Fruit fly (Drosophila melanogaster) whole organism, embryonic: Measurements from ENCODE around the gene CG43897.
A peak's percentile ranks its signal among the peaks of the same experiment; 100 is the strongest.

Experiments
- Awh ChIP-seq: fragments of 200-800 bp; sonication (Bioruptor generic); IDR thresholded peaks from 2 replicates; pipeline ENCODE4, ENCODE4 v1.3.6; 2022; ENCODE audit warnings: missing biosample characterization, missing genetic modification characterization
- Bdp1 ChIP-seq: fragments of 200-800 bp; sonication (Bioruptor generic); optimal IDR thresholded peaks from 3 replicates; lab custom pipeline; 2016; ENCODE audit warnings: missing biosample characterization, missing genetic modification characterization
- CG10321 ChIP-seq: fragments of 200-800 bp; sonication (Bioruptor generic); IDR thresholded peaks from 2 replicates; pipeline ENCODE4 v1.3.6; 2022; ENCODE audit warnings: missing biosample characterization, missing genetic modification characterization
- CG10654 ChIP-seq: fragments of 200-800 bp; sonication (Bioruptor generic); optimal IDR thresholded peaks from 2 replicates; lab custom pipeline; 2016; ENCODE audit warnings: missing biosample characterization, missing genetic modification characterization
- CG12942 ChIP-seq: fragments of 200-800 bp; sonication (Bioruptor generic); optimal IDR thresholded peaks from 3 replicates; lab custom pipeline; 2016; ENCODE audit warnings: missing biosample characterization, missing genetic modification characterization
- CG13296 ChIP-seq: fragments of 200-800 bp; sonication (Bioruptor generic); optimal IDR thresholded peaks from 3 replicates; lab custom pipeline; 2018; ENCODE audit warnings: missing biosample characterization, mild to moderate bottlenecking, missing genetic modification characterization
- CG13775 ChIP-seq: fragments of 200-800 bp; sonication (Bioruptor generic); optimal IDR thresholded peaks from 3 replicates; lab custom pipeline; 2017; ENCODE audit warnings: missing biosample characterization, mild to moderate bottlenecking, missing genetic modification characterization
- CG13894 ChIP-seq: fragments of 200-800 bp; sonication (Bioruptor generic); optimal IDR thresholded peaks from 3 replicates; lab custom pipeline; 2018; ENCODE audit warnings: missing biosample characterization, mild to moderate bottlenecking, missing genetic modification characterization, moderate library complexity
- CG1529 ChIP-seq: fragments of 200-800 bp; sonication (Bioruptor generic); optimal IDR thresholded peaks from 3 replicates; lab custom pipeline; 2018; ENCODE audit warnings: missing biosample characterization, missing genetic modification characterization
- CG16779 ChIP-seq: fragments of 200-800 bp; sonication (Bioruptor generic); IDR thresholded peaks from 2 replicates; pipeline ENCODE4 v1.3.6; 2022; ENCODE audit warnings: missing biosample characterization, missing genetic modification characterization
- CG16813 ChIP-seq: fragments of 200-800 bp; sonication (Bioruptor generic); IDR thresholded peaks from 3 replicates; pipeline ENCODE4 v1.3.6; 2022; ENCODE audit warnings: missing biosample characterization, missing genetic modification characterization; ENCODE audit not compliant: partially characterized antibody
- CG17385 ChIP-seq: fragments of 200-800 bp; sonication (Bioruptor generic); optimal IDR thresholded peaks from 3 replicates; lab custom pipeline; 2018; ENCODE audit warnings: missing biosample characterization, mild to moderate bottlenecking, missing genetic modification characterization
- CG17802 ChIP-seq: fragments of 200-800 bp; sonication (Bioruptor generic); optimal IDR thresholded peaks from 2 replicates; lab custom pipeline; 2018; ENCODE audit warnings: missing biosample characterization, mild to moderate bottlenecking, missing genetic modification characterization, moderate library complexity
- CG1832 ChIP-seq: fragments of 200-800 bp; sonication (Bioruptor generic); optimal IDR thresholded peaks from 2 replicates; lab custom pipeline; 2017; ENCODE audit warnings: missing biosample characterization, mild to moderate bottlenecking, missing genetic modification characterization, inconsistent platforms
- CG18599 ChIP-seq: fragments of 200-800 bp; sonication (Bioruptor generic); optimal IDR thresholded peaks from 3 replicates; lab custom pipeline; 2017; ENCODE audit warnings: missing biosample characterization, missing genetic modification characterization, mild to moderate bottlenecking, moderate library complexity, missing genetic modification reagents
- CG18619 ChIP-seq: fragments of 200-800 bp; sonication (Bioruptor generic); optimal IDR thresholded peaks from 3 replicates; lab custom pipeline; 2017; ENCODE audit warnings: missing biosample characterization, mild to moderate bottlenecking, missing genetic modification characterization
- CG2129 ChIP-seq: fragments of 200-800 bp; sonication (Bioruptor generic); IDR thresholded peaks from 2 replicates; pipeline ENCODE4 v1.3.6; 2022; ENCODE audit warnings: missing biosample characterization, missing genetic modification characterization; ENCODE audit not compliant: partially characterized antibody
- CG4730 ChIP-seq: fragments of 200-800 bp; sonication (Bioruptor generic); IDR thresholded peaks from 2 replicates; pipeline ENCODE4 v1.3.6; 2022; ENCODE audit warnings: missing biosample characterization, missing genetic modification characterization
- CG4820 ChIP-seq: fragments of 200-800 bp; sonication (Bioruptor generic); optimal IDR thresholded peaks from 3 replicates; lab custom pipeline; 2016; ENCODE audit warnings: missing biosample characterization, missing genetic modification characterization
- CG5180 ChIP-seq: fragments of 200-800 bp; sonication (Bioruptor generic); optimal IDR thresholded peaks from 3 replicates; lab custom pipeline; 2017; ENCODE audit warnings: missing biosample characterization, missing genetic modification characterization, mild to moderate bottlenecking, moderate library complexity, missing genetic modification reagents
- CG5953 ChIP-seq: fragments of 200-800 bp; sonication (Bioruptor generic); IDR thresholded peaks from 2 replicates; pipeline ENCODE4 v1.3.6; 2022; ENCODE audit warnings: missing biosample characterization, missing genetic modification characterization
- CG6689 ChIP-seq: fragments of 200-800 bp; sonication (Bioruptor generic); IDR thresholded peaks from 2 replicates; pipeline ENCODE4 v1.3.6; 2022; ENCODE audit warnings: missing biosample characterization, missing genetic modification characterization
- CG7745 ChIP-seq: fragments of 200-800 bp; sonication (Bioruptor generic); optimal IDR thresholded peaks from 2 replicates; lab custom pipeline; 2018; ENCODE audit warnings: missing biosample characterization, mild to moderate bottlenecking, missing genetic modification characterization, moderate library complexity
- Chrac-16 ChIP-seq: fragments of 200-800 bp; sonication (Bioruptor generic); optimal IDR thresholded peaks from 3 replicates; lab custom pipeline; 2016; ENCODE audit warnings: missing biosample characterization, missing genetic modification characterization
- Hmr ChIP-seq: fragments of 200-800 bp; sonication (Bioruptor generic); optimal IDR thresholded peaks from 3 replicates; lab custom pipeline; 2017; ENCODE audit warnings: mild to moderate bottlenecking, missing biosample characterization, missing genetic modification reagents, missing genetic modification characterization
- Kr ChIP-seq: fragments of 200-800 bp; sonication (Bioruptor generic); optimal IDR thresholded peaks from 2 replicates; lab custom pipeline; 2017; ENCODE audit warnings: missing biosample characterization, mild to moderate bottlenecking, missing genetic modification characterization
- MESR4 ChIP-seq: fragments of 200-800 bp; sonication (Bioruptor generic); optimal IDR thresholded peaks from 2 replicates; lab custom pipeline; 2018; ENCODE audit warnings: missing biosample characterization, mild to moderate bottlenecking, missing genetic modification characterization, moderate library complexity
- Side ChIP-seq: fragments of 200-800 bp; sonication (Bioruptor generic); optimal IDR thresholded peaks from 2 replicates; lab custom pipeline; 2016; ENCODE audit warnings: missing biosample characterization, missing genetic modification characterization
- YL-1 ChIP-seq: fragments of 200-800 bp; sonication (Bioruptor generic); optimal IDR thresholded peaks from 3 replicates; lab custom pipeline; 2017; ENCODE audit warnings: missing biosample characterization, mild to moderate bottlenecking, missing genetic modification characterization
- bab2 ChIP-seq: fragments of 200-800 bp; sonication (Bioruptor generic); optimal IDR thresholded peaks from 2 replicates; lab custom pipeline; 2016; ENCODE audit warnings: missing biosample characterization, missing genetic modification characterization
- chif ChIP-seq, 2 experiments: fragments of 200-800 bp; sonication (Bioruptor generic); optimal IDR thresholded peaks; 3 replicates each; lab custom pipeline; 2016; ENCODE audit warnings: missing biosample characterization in 2 of 2, missing genetic modification characterization in 2 of 2
- danr ChIP-seq: fragments of 200-800 bp; sonication (Bioruptor generic); IDR thresholded peaks from 2 replicates; pipeline ENCODE4 v1.3.6; 2022; ENCODE audit warnings: missing biosample characterization, missing genetic modification characterization
- dati ChIP-seq: fragments of 200-800 bp; sonication (Bioruptor generic); IDR thresholded peaks from 2 replicates; pipeline ENCODE4 v1.3.6; 2022; ENCODE audit warnings: missing biosample characterization, missing genetic modification characterization
- emc ChIP-seq: fragments of 200-800 bp; sonication (Bioruptor generic); optimal IDR thresholded peaks from 2 replicates; lab custom pipeline; 2016; ENCODE audit warnings: missing biosample characterization, missing genetic modification characterization
- esg ChIP-seq: fragments of 200-800 bp; sonication (Bioruptor generic); conservative IDR thresholded peaks from 2 replicates; pipeline ENCODE4 v1.3.6; 2022; ENCODE audit warnings: missing biosample characterization, missing genetic modification characterization
- exex ChIP-seq: fragments of 200-800 bp; sonication (Bioruptor generic); optimal IDR thresholded peaks from 4 replicates; lab custom pipeline; 2018; ENCODE audit warnings: missing biosample characterization, mild to moderate bottlenecking, missing genetic modification characterization, moderate library complexity
- gfzf ChIP-seq: fragments of 200-800 bp; sonication (Bioruptor generic); optimal IDR thresholded peaks from 2 replicates; lab custom pipeline; 2016; ENCODE audit warnings: missing biosample characterization, mild to moderate bottlenecking, missing genetic modification characterization, moderate library complexity
- lab ChIP-seq: fragments of 200-800 bp; sonication (Bioruptor generic); optimal IDR thresholded peaks from 3 replicates; lab custom pipeline; 2017; ENCODE audit warnings: missing biosample characterization, missing genetic modification characterization, mild to moderate bottlenecking, moderate library complexity, missing genetic modification reagents
- mirr ChIP-seq: fragments of 200-800 bp; sonication (Bioruptor generic); optimal IDR thresholded peaks from 3 replicates; lab custom pipeline; 2018; ENCODE audit warnings: missing biosample characterization, mild to moderate bottlenecking, missing genetic modification characterization
- pita ChIP-seq: fragments of 200-800 bp; sonication (Bioruptor generic); optimal IDR thresholded peaks from 2 replicates; lab custom pipeline; 2017; ENCODE audit warnings: missing biosample characterization, mild to moderate bottlenecking, missing genetic modification characterization
- rib ChIP-seq: fragments of 200-800 bp; sonication (Bioruptor generic); IDR thresholded peaks from 2 replicates; pipeline ENCODE4 v1.3.6; 2022; ENCODE audit warnings: missing biosample characterization, missing genetic modification characterization
- schlank ChIP-seq: fragments of 200-800 bp; sonication (Bioruptor generic); optimal IDR thresholded peaks from 2 replicates; lab custom pipeline; 2018; ENCODE audit warnings: missing biosample characterization, mild to moderate bottlenecking, missing genetic modification characterization
- scrt ChIP-seq: fragments of 200-800 bp; sonication (Bioruptor generic); optimal IDR thresholded peaks from 2 replicates; lab custom pipeline; 2018; ENCODE audit warnings: missing biosample characterization, mild to moderate bottlenecking, missing genetic modification characterization, moderate library complexity
- so ChIP-seq: fragments of 200-800 bp; sonication (Bioruptor generic); IDR thresholded peaks from 3 replicates; pipeline ENCODE4 v1.3.6; 2022; ENCODE audit warnings: missing biosample characterization, missing genetic modification characterization
- stc ChIP-seq: fragments of 200-800 bp; sonication (Bioruptor generic); IDR thresholded peaks from 2 replicates; pipeline ENCODE4 v1.3.6; 2022; ENCODE audit warnings: missing biosample characterization, missing genetic modification characterization
- tgo ChIP-seq: fragments of 200-800 bp; sonication (Bioruptor generic); IDR thresholded peaks from 3 replicates; pipeline ENCODE4 v1.3.6; 2022; ENCODE audit warnings: missing biosample characterization, missing genetic modification characterization
- unc-4 ChIP-seq: fragments of 200-800 bp; sonication (Bioruptor generic); IDR thresholded peaks from 2 replicates; pipeline ENCODE4 v1.3.6; 2022; ENCODE audit warnings: missing biosample characterization, missing genetic modification characterization; ENCODE audit not compliant: partially characterized antibody
- vvl ChIP-seq: fragments of 200-800 bp; sonication (Bioruptor generic); IDR thresholded peaks from 2 replicates; pipeline ENCODE4 v1.3.6; 2022; ENCODE audit warnings: missing biosample characterization, missing genetic modification characterization
- wek ChIP-seq: fragments of 200-800 bp; sonication (Bioruptor generic); optimal IDR thresholded peaks from 3 replicates; lab custom pipeline; 2018; ENCODE audit warnings: missing biosample characterization, mild to moderate bottlenecking, missing genetic modification characterization, moderate library complexity
- yki ChIP-seq: fragments of >200 bp; optimal IDR thresholded peaks from 3 replicates; lab custom pipeline; 2018

Gene CG43897

dm6 chr3L:9855784-9856426 is 42.3 kb downstream of the CG43897 start (continued):
- TF ChIP-seq scrt (GFP tag; lab: Kevin White, UChicago) (peak; percentile 88), vvl (GFP tag; lab: Robert Waterston, UW) (peak; percentile 99), CG1529 (peak; percentile 98), unc-4 (no peak), CG13894 (tag; lab: Kevin White, UChicago) (peak; percentile 74), Chrac-16 (GFP tag; lab: Kevin White, UChicago) (peak; percentile 97), CG10654 (GFP tag; lab: Kevin White, UChicago) (peak; percentile 98), CG17385 (peak; percentile 90), CG4820 (GFP tag; lab: Kevin White, UChicago) (peak; percentile 98), CG5180 (GFP tag; lab: Kevin White, UChicago) (peak; percentile 92), CG18619 (peak; percentile 92), exex (tag; lab: Kevin White, UChicago) (peak; percentile 47), CG4730 (GFP tag; lab: Robert Waterston, UW) (peak; percentile 95), CG16779 (peak; percentile 93), emc (GFP tag; lab: Kevin White, UChicago) (peak; percentile 83), CG16813 (GFP tag; lab: Robert Waterston, UW) (no peak), CG18599 (GFP tag; lab: Kevin White, UChicago) (peak; percentile 96), stc (GFP tag; lab: Robert Waterston, UW) (peak; percentile 97), MESR4 (GFP tag; lab: Kevin White, UChicago) (peak; percentile 57), CG2129 (GFP tag; lab: Robert Waterston, UW) (no peak), yki (peak; percentile 58), tgo (GFP tag; lab: Robert Waterston, UW) (peak; percentile 95), CG6689 (peak; percentile 98), Bdp1 (GFP tag; lab: Kevin White, UChicago) (peak; percentile 92), dati (GFP tag; lab: Robert Waterston, UW) (peak; percentile 94), danr (GFP tag; lab: Robert Waterston, UW) (peak; percentile 94), bab2 (peak; percentile 97), CG7745 (tag; lab: Kevin White, UChicago) (peak; percentile 78), Hmr (GFP tag; lab: Kevin White, UChicago) (peak; percentile 88), lab (peak; percentile 97), chif (GFP tag; optimal IDR thresholded peaks at IDR 0.05; lab: Kevin White, UChicago) (peak; percentile 97 to 99), esg (GFP tag; lab: Robert Waterston, UW) (peak; percentile 96), CG10321 (peak; percentile 75), CG12942 (GFP tag; lab: Kevin White, UChicago) (peak; percentile 95), CG13775 (GFP tag; lab: Kevin White, UChicago) (peak; percentile 95), wek (peak; percentile 87), Kr (GFP tag; lab: Kevin White, UChicago) (peak; percentile 77), CG13296 (GFP tag; lab: Kevin White, UChicago) (peak; percentile 92), YL-1 (GFP tag; lab: Kevin White, UChicago) (peak; percentile 54), CG17802 (peak; percentile 90), mirr (GFP tag; lab: Kevin White, UChicago) (peak; percentile 71), Awh (GFP tag; lab: Robert Waterston, UW) (peak; percentile 98), rib (GFP tag; lab: Robert Waterston, UW) (peak; percentile 44), schlank (peak; percentile 76), so (GFP tag; lab: Robert Waterston, UW) (peak; percentile 97), Side (peak; percentile 99), gfzf (GFP tag; lab: Kevin White, UChicago) (no peak), CG5953 (GFP tag; lab: Robert Waterston, UW) (peak; percentile 97), pita (no peak), CG1832 (GFP tag; lab: Kevin White, UChicago) (no peak)
